Fruit fly (Drosophila melanogaster) whole organism, embryonic: ENCODE data around the gene Pex11c.
A peak's percentile ranks its signal among the peaks of the same experiment; 100 is the strongest.

Experiments
- Aef1 ChIP-seq: fragments of 200-800 bp; sonication (Bioruptor generic); IDR thresholded peaks from 3 replicates; pipeline ENCODE4 v1.3.6; 2022; ENCODE audit warnings: missing biosample characterization, missing genetic modification characterization
- CG10267 ChIP-seq: fragments of 200-800 bp; sonication (Bioruptor generic); optimal IDR thresholded peaks from 2 replicates; lab custom pipeline; 2018; ENCODE audit warnings: missing biosample characterization, mild to moderate bottlenecking, missing genetic modification characterization, moderate library complexity
- CG10543 ChIP-seq: fragments of 200-800 bp; sonication (Bioruptor generic); optimal IDR thresholded peaks from 3 replicates; lab custom pipeline; 2017; ENCODE audit warnings: missing biosample characterization, mild to moderate bottlenecking, missing genetic modification characterization, moderate library complexity
- CG10565 ChIP-seq: fragments of 200-800 bp; sonication (Bioruptor generic); optimal IDR thresholded peaks from 3 replicates; lab custom pipeline; 2016; ENCODE audit warnings: missing biosample characterization, mild to moderate bottlenecking, missing genetic modification characterization
- CG11247 ChIP-seq: fragments of 200-800 bp; sonication (Bioruptor generic); IDR thresholded peaks from 2 replicates; pipeline ENCODE4 v1.3.6; 2022; ENCODE audit warnings: missing biosample characterization, missing genetic modification characterization
- CG11456 ChIP-seq: fragments of 200-800 bp; sonication (Bioruptor generic); IDR thresholded peaks from 3 replicates; pipeline ENCODE4 v1.3.6; 2022; ENCODE audit warnings: missing biosample characterization, missing genetic modification characterization
- CG13424 ChIP-seq: fragments of 200-800 bp; sonication (Bioruptor generic); optimal IDR thresholded peaks from 2 replicates; lab custom pipeline; 2019; ENCODE audit warnings: missing biosample characterization, mild to moderate bottlenecking, missing genetic modification characterization, moderate library complexity
- CG15601 ChIP-seq: fragments of 200-800 bp; sonication (Bioruptor generic); optimal IDR thresholded peaks from 3 replicates; lab custom pipeline; 2019; ENCODE audit warnings: missing biosample characterization, mild to moderate bottlenecking, missing genetic modification characterization, moderate library complexity
- CG17186 ChIP-seq: fragments of 200-800 bp; sonication (Bioruptor generic); optimal IDR thresholded peaks from 3 replicates; lab custom pipeline; 2017; ENCODE audit warnings: missing biosample characterization, missing genetic modification reagents, missing genetic modification characterization
- CG17829 ChIP-seq: fragments of 200-800 bp; optimal IDR thresholded peaks from 2 replicates; lab custom pipeline; 2019; ENCODE audit warnings: missing biosample characterization, mild to moderate bottlenecking, missing genetic modification characterization, moderate library complexity
- CG17912 ChIP-seq: fragments of 200-800 bp; sonication (Bioruptor generic); optimal IDR thresholded peaks from 2 replicates; lab custom pipeline; 2018; ENCODE audit warnings: missing biosample characterization, mild to moderate bottlenecking, missing genetic modification characterization
- CG18764 ChIP-seq: fragments of 200-800 bp; sonication (Bioruptor generic); optimal IDR thresholded peaks from 3 replicates; lab custom pipeline; 2016; ENCODE audit warnings: missing biosample characterization, missing genetic modification characterization
- CG2116 ChIP-seq: fragments of 200-800 bp; sonication (Bioruptor generic); optimal IDR thresholded peaks from 3 replicates; lab custom pipeline; 2018; ENCODE audit warnings: missing biosample characterization, mild to moderate bottlenecking, missing genetic modification characterization
- CG2129 ChIP-seq: fragments of 200-800 bp; sonication (Bioruptor generic); IDR thresholded peaks from 2 replicates; pipeline ENCODE4 v1.3.6; 2022; ENCODE audit warnings: missing biosample characterization, missing genetic modification characterization; ENCODE audit not compliant: partially characterized antibody
- CG2199 ChIP-seq: fragments of 200-800 bp; sonication (Bioruptor generic); IDR thresholded peaks from 3 replicates; pipeline ENCODE4 v1.3.6; 2022; ENCODE audit warnings: missing biosample characterization, missing genetic modification characterization
- CG30020 ChIP-seq: fragments of 200-800 bp; optimal IDR thresholded peaks from 2 replicates; lab custom pipeline; 2019; ENCODE audit warnings: missing biosample characterization, mild to moderate bottlenecking, missing genetic modification characterization, moderate library complexity
- CG34376 ChIP-seq: fragments of 200-800 bp; sonication (Bioruptor generic); optimal IDR thresholded peaks from 2 replicates; lab custom pipeline; 2018; ENCODE audit warnings: missing biosample characterization, mild to moderate bottlenecking, missing genetic modification characterization
- CG4617 ChIP-seq: fragments of 200-800 bp; sonication (Bioruptor generic); optimal IDR thresholded peaks from 3 replicates; lab custom pipeline; 2016; ENCODE audit warnings: missing biosample characterization, missing genetic modification characterization, borderline replicate concordance
- CG7987 ChIP-seq: fragments of 200-800 bp; sonication (Bioruptor generic); optimal IDR thresholded peaks from 2 replicates; lab custom pipeline; 2018; ENCODE audit warnings: missing biosample characterization, mild to moderate bottlenecking, missing genetic modification characterization, moderate library complexity
- CG8765 ChIP-seq: fragments of 200-800 bp; sonication (Bioruptor generic); IDR thresholded peaks from 2 replicates; pipeline ENCODE4 v1.3.6; 2022; ENCODE audit warnings: missing biosample characterization, missing genetic modification characterization
- Doc2 ChIP-seq: fragments of 200-800 bp; sonication (Bioruptor generic); IDR thresholded peaks from 2 replicates; pipeline ENCODE4 v1.3.6; 2022; ENCODE audit warnings: missing biosample characterization, missing genetic modification characterization
- E2f2 ChIP-seq: fragments of 200-800 bp; sonication (Bioruptor generic); IDR thresholded peaks from 2 replicates; pipeline ENCODE4 v1.3.6; 2022; ENCODE audit warnings: missing biosample characterization, missing genetic modification characterization
- HHEX ChIP-seq: fragments of 200-800 bp; sonication (Bioruptor generic); optimal IDR thresholded peaks from 3 replicates; lab custom pipeline; 2017; ENCODE audit warnings: missing biosample characterization, mild to moderate bottlenecking, missing genetic modification characterization, missing genetic modification reagents
- Hmr ChIP-seq: fragments of 200-800 bp; sonication (Bioruptor generic); optimal IDR thresholded peaks from 3 replicates; lab custom pipeline; 2017; ENCODE audit warnings: mild to moderate bottlenecking, missing biosample characterization, missing genetic modification reagents, missing genetic modification characterization
- Vsx1 ChIP-seq: fragments of 200-800 bp; sonication (Bioruptor generic); optimal IDR thresholded peaks from 2 replicates; lab custom pipeline; 2017; ENCODE audit warnings: missing biosample characterization, mild to moderate bottlenecking, missing genetic modification characterization, missing genetic modification reagents
- al ChIP-seq: fragments of 200-800 bp; sonication (Bioruptor generic); IDR thresholded peaks from 2 replicates; pipeline ENCODE4 v1.3.6; 2022; ENCODE audit warnings: missing biosample characterization, missing genetic modification characterization
- aop ChIP-seq: fragments of 200-800 bp; sonication (Bioruptor generic); IDR thresholded peaks from 2 replicates; pipeline ENCODE4 v1.3.6; 2022; ENCODE audit warnings: missing biosample characterization, missing genetic modification characterization
- bowl ChIP-seq: fragments of 200-800 bp; sonication (Bioruptor generic); IDR thresholded peaks from 2 replicates; pipeline ENCODE4 v1.3.6; 2022; ENCODE audit warnings: missing biosample characterization, missing genetic modification characterization
- caup ChIP-seq: fragments of 200-800 bp; sonication (Bioruptor generic); optimal IDR thresholded peaks from 3 replicates; lab custom pipeline; 2017; ENCODE audit warnings: missing biosample characterization, mild to moderate bottlenecking, missing genetic modification characterization, moderate library complexity; ENCODE audit not compliant: severe bottlenecking
- chm ChIP-seq: fragments of 200-800 bp; sonication (Bioruptor generic); IDR thresholded peaks from 2 replicates; pipeline ENCODE4 v1.3.6; 2022; ENCODE audit warnings: missing biosample characterization, missing genetic modification characterization
- corto ChIP-seq: fragments of 200-800 bp; sonication (Bioruptor generic); optimal IDR thresholded peaks from 2 replicates; lab custom pipeline; 2016; ENCODE audit warnings: missing biosample characterization, mild to moderate bottlenecking, missing genetic modification characterization, moderate library complexity
- crc ChIP-seq: fragments of 200-800 bp; sonication (Bioruptor generic); optimal IDR thresholded peaks from 2 replicates; lab custom pipeline; 2016; ENCODE audit warnings: missing biosample characterization, missing genetic modification characterization
- croc ChIP-seq: fragments of 200-800 bp; sonication (Bioruptor generic); conservative IDR thresholded peaks from 3 replicates; pipeline ENCODE4 v1.3.6; 2022; ENCODE audit warnings: missing biosample characterization, missing genetic modification characterization
- crol ChIP-seq: fragments of 200-800 bp; sonication (Bioruptor generic); IDR thresholded peaks from 2 replicates; pipeline ENCODE4 v1.3.6; 2022; ENCODE audit warnings: missing biosample characterization, missing genetic modification characterization
- gcm2 ChIP-seq: fragments of 200-800 bp; sonication (Bioruptor generic); optimal IDR thresholded peaks from 2 replicates; lab custom pipeline; 2016; ENCODE audit warnings: missing biosample characterization, missing genetic modification characterization
- hbn ChIP-seq: fragments of 200-800 bp; sonication (Bioruptor generic); IDR thresholded peaks from 2 replicates; pipeline ENCODE4 v1.3.6; 2022; ENCODE audit warnings: missing biosample characterization, missing genetic modification characterization; ENCODE audit not compliant: partially characterized antibody
- jigr1 ChIP-seq: fragments of 200-800 bp; sonication (Bioruptor generic); IDR thresholded peaks from 3 replicates; pipeline ENCODE4 v1.3.6; 2022; ENCODE audit warnings: missing biosample characterization, missing genetic modification characterization
- kay ChIP-seq: fragments of 200-800 bp; sonication (Bioruptor generic); optimal IDR thresholded peaks from 2 replicates; lab custom pipeline; 2016; ENCODE audit warnings: missing biosample characterization, missing genetic modification characterization
- knrl ChIP-seq: fragments of 200-800 bp; sonication (Bioruptor generic); IDR thresholded peaks from 3 replicates; pipeline ENCODE4 v1.3.6; 2022; ENCODE audit warnings: missing biosample characterization, missing genetic modification characterization; ENCODE audit not compliant: partially characterized antibody
- lbe ChIP-seq: fragments of 200-800 bp; sonication (Bioruptor generic); optimal IDR thresholded peaks from 2 replicates; lab custom pipeline; 2016; ENCODE audit warnings: missing biosample characterization, mild to moderate bottlenecking, missing genetic modification characterization
- lmd ChIP-seq: fragments of 200-800 bp; sonication (Bioruptor generic); IDR thresholded peaks from 2 replicates; pipeline ENCODE4 v1.3.6; 2022; ENCODE audit warnings: missing biosample characterization, missing genetic modification characterization
- luna ChIP-seq: fragments of 200-800 bp; sonication (Bioruptor generic); optimal IDR thresholded peaks from 2 replicates; lab custom pipeline; 2016; ENCODE audit warnings: missing biosample characterization, missing genetic modification characterization
- pb ChIP-seq: fragments of 200-800 bp; sonication (Bioruptor generic); optimal IDR thresholded peaks from 3 replicates; lab custom pipeline; 2016; ENCODE audit warnings: missing biosample characterization, missing genetic modification characterization
- pita ChIP-seq: fragments of 200-800 bp; sonication (Bioruptor generic); optimal IDR thresholded peaks from 2 replicates; lab custom pipeline; 2017; ENCODE audit warnings: missing biosample characterization, mild to moderate bottlenecking, missing genetic modification characterization
- schlank ChIP-seq: fragments of 200-800 bp; sonication (Bioruptor generic); optimal IDR thresholded peaks from 2 replicates; lab custom pipeline; 2018; ENCODE audit warnings: missing biosample characterization, mild to moderate bottlenecking, missing genetic modification characterization
- scrt ChIP-seq: fragments of 200-800 bp; sonication (Bioruptor generic); optimal IDR thresholded peaks from 2 replicates; lab custom pipeline; 2018; ENCODE audit warnings: missing biosample characterization, mild to moderate bottlenecking, missing genetic modification characterization, moderate library complexity
- sd ChIP-seq: fragments of 200-800 bp; sonication (Bioruptor generic); optimal IDR thresholded peaks from 3 replicates; lab custom pipeline; 2018; ENCODE audit warnings: missing biosample characterization, mild to moderate bottlenecking, missing genetic modification characterization, moderate library complexity
- seq ChIP-seq: fragments of 200-800 bp; sonication (Bioruptor generic); IDR thresholded peaks from 2 replicates; pipeline ENCODE4 v1.3.6; 2022; ENCODE audit warnings: missing biosample characterization, missing genetic modification characterization
- stwl ChIP-seq: fragments of 200-800 bp; sonication (Bioruptor generic); optimal IDR thresholded peaks from 3 replicates; lab custom pipeline; 2018; ENCODE audit warnings: missing biosample characterization, mild to moderate bottlenecking, missing genetic modification characterization, moderate library complexity
- zen2 ChIP-seq: fragments of 200-800 bp; sonication (Bioruptor generic); IDR thresholded peaks from 3 replicates; pipeline ENCODE4 v1.3.6; 2022; ENCODE audit warnings: missing biosample characterization, missing genetic modification characterization; ENCODE audit not compliant: partially characterized antibody

Gene Pex11c

DNA sequence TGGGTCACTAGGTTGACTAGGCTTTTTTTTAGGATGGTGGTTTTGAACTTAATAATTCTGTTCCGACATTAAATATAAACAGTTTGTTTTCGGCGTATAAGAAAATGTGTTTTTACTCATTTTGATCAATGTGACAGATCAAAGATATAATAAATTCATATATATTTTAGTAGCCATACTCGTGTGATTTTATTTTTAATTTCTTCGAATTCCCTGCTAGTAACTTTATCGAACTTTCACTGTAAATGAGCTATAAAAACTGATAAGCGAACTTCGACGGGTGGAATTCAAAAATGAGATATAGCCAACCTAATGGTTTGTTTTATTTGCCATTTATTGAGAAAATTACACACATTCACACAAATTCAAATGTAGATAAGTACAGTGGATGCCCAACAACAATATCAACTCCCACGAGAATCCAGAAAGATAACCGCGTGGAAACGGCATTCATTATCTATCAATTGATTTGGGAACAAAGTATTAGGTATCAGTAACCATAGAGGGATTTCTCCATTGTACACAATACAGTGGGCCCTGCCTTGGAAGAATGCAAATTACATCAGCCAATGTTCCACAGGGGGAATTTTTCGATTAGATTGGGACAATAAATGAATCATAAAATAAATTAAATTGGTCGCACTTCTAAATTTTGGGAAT is 34.9 kb upstream of the Pex11c start (continued):
- TF ChIP-seq bowl (GFP tag; lab: Robert Waterston, UW) (no peak), CG10267 (tag; lab: Kevin White, UChicago) (no peak), zen2 (GFP tag; lab: Robert Waterston, UW) (no peak), caup (GFP tag; lab: Kevin White, UChicago) (peak; percentile 11), CG30020 (tag; lab: Kevin White, UChicago) (no peak), CG4617 (GFP tag; lab: Kevin White, UChicago) (no peak), sd (tag; lab: Kevin White, UChicago) (peak; percentile 76), al (GFP tag; lab: Robert Waterston, UW) (no peak), stwl (tag; lab: Kevin White, UChicago) (no peak), knrl (GFP tag; lab: Robert Waterston, UW) (no peak), chm (GFP tag; lab: Robert Waterston, UW) (no peak), lmd (GFP tag; lab: Robert Waterston, UW) (no peak), CG11247 (GFP tag; lab: Robert Waterston, UW) (no peak), Doc2 (no peak), CG18764 (GFP tag; lab: Kevin White, UChicago) (no peak), CG15601 (tag; lab: Kevin White, UChicago) (no peak), croc (GFP tag; lab: Robert Waterston, UW) (no peak), CG11456 (no peak), crc (GFP tag; lab: Kevin White, UChicago) (no peak), CG2129 (GFP tag; lab: Robert Waterston, UW) (no peak), CG17186 (GFP tag; lab: Kevin White, UChicago) (no peak), CG17829 (tag; lab: Kevin White, UChicago) (no peak), jigr1 (GFP tag; lab: Robert Waterston, UW) (no peak), seq (GFP tag; lab: Robert Waterston, UW) (no peak), scrt (GFP tag; lab: Kevin White, UChicago) (no peak), Hmr (peak; percentile 1), aop (GFP tag; lab: Robert Waterston, UW) (no peak), luna (GFP tag; lab: Kevin White, UChicago) (no peak), E2f2 (no peak), crol (GFP tag; lab: Robert Waterston, UW) (no peak), CG2116 (GFP tag; lab: Kevin White, UChicago) (no peak), Vsx1 (no peak), pita (GFP tag; lab: Kevin White, UChicago) (no peak), Aef1 (GFP tag; lab: Robert Waterston, UW) (no peak), corto (GFP tag; lab: Kevin White, UChicago) (peak; percentile 42), CG10565 (GFP tag; lab: Kevin White, UChicago) (no peak), CG10543 (GFP tag; lab: Kevin White, UChicago) (peak; percentile 16), CG8765 (GFP tag; lab: Robert Waterston, UW) (no peak), hbn (GFP tag; lab: Robert Waterston, UW) (no peak), lbe (GFP tag; lab: Kevin White, UChicago) (peak; percentile 20), gcm2 (no peak), schlank (tag; lab: Kevin White, UChicago) (no peak), CG13424 (tag; lab: Kevin White, UChicago) (no peak), CG17912 (GFP tag; lab: Kevin White, UChicago) (no peak), pb (GFP tag; lab: Kevin White, UChicago) (no peak), CG7987 (no peak), HHEX (GFP tag; lab: Kevin White, UChicago) (peak; percentile 43), CG2199 (GFP tag; lab: Robert Waterston, UW) (no peak), kay (no peak), CG34376 (GFP tag; lab: Kevin White, UChicago) (peak; percentile 92)
